Worm (Caenorhabditis elegans): ENCODE data around the gene agl-1.

Gene agl-1

ce11 chrII:14361719-14362118 lies 3.8 kb upstream of the agl-1 start, which contains the start of gene tebp-1:
Gene tebp-1 (plus strand): TSS chrII:14362019.
- TF ChIP-seq hlh-11 (tag; optimal IDR thresholded peaks at IDR 0.05) = no peak
- no peak for TF ChIP-seq spr-1 (tag; optimal IDR thresholded peaks at IDR 0.05)
- no peak for TF ChIP-seq tra-1 (GFP tag; IDR thresholded peaks at IDR 0.05)
- TF ChIP-seq ceh-28 (tag; optimal IDR thresholded peaks at IDR 0.05) = no peak
- no peak for TF ChIP-seq ceh-62 (tag; optimal IDR thresholded peaks at IDR 0.05)
- TF ChIP-seq lin-39 (tag; optimal IDR thresholded peaks at IDR 0.05) = no peak
- TF ChIP-seq D1046.2 (GFP tag; IDR thresholded peaks at IDR 0.05) = no peak
- TF ChIP-seq Y105C5A.15 (GFP tag; IDR thresholded peaks at IDR 0.05) = no peak
- TF ChIP-seq sdz-12 (GFP tag; optimal IDR thresholded peaks at IDR 0.05) = no peak
- no peak for TF ChIP-seq php-3 (GFP tag; IDR thresholded peaks at IDR 0.05)

ce11 chrII:14360675-14361074 lies 2.8 kb upstream of the agl-1 start:
- TF ChIP-seq nhr-10 (tag; optimal IDR thresholded peaks at IDR 0.05) (no peak), nhr-41 (GFP tag; IDR thresholded peaks at IDR 0.05) (no peak), nhr-11 (tag; optimal IDR thresholded peaks at IDR 0.05) (no peak), D1046.2 (GFP tag; IDR thresholded peaks at IDR 0.05) (0 out of 2 replicates have a peak, but pooled peaks have one; percentile 33), Y48G9A.11 (GFP tag; IDR thresholded peaks at IDR 0.05) (no peak), nhr-102 (tag; optimal IDR thresholded peaks at IDR 0.05) (no peak), fkh-10 (GFP tag; optimal IDR thresholded peaks at IDR 0.05) (no peak), nhr-42 (GFP tag; IDR thresholded peaks at IDR 0.05) (0 out of 2 replicates have a peak, but pooled peaks have one; percentile 4), ZK337.2 (GFP tag; IDR thresholded peaks at IDR 0.05) (no peak), egl-43 (GFP tag; IDR thresholded peaks at IDR 0.05) (0 out of 2 replicates have a peak, but pooled peaks have one; percentile 27), set-16 (GFP tag; IDR thresholded peaks at IDR 0.05) (peak; percentile 53; the same call in 1 of the 2 replicates)

- TF ChIP-seq rbr-2 (tag; optimal IDR thresholded peaks at IDR 0.05) (no peak), lim-7 (GFP tag; IDR thresholded peaks at IDR 0.05) (no peak), ceh-20 (GFP tag; IDR thresholded peaks at IDR 0.05) (no peak), jun-1 (tag; optimal IDR thresholded peaks at IDR 0.05) (no peak), cey-2 (tag; optimal IDR thresholded peaks at IDR 0.05; ENCODE audit: borderline replicate concordance, insufficient read depth) (no peak), unc-62 (GFP tag; optimal IDR thresholded peaks at IDR 0.05 in 1 of 2) (peak in 1 of 2 experiments; percentile 77), unc-62 (tag; optimal IDR thresholded peaks at IDR 0.05) (no peak), dve-1 (tag; optimal IDR thresholded peaks at IDR 0.05; ENCODE audit: insufficient read depth) (no peak), vab-7 (GFP tag; IDR thresholded peaks at IDR 0.05) (no peak), lin-38 (GFP tag; IDR thresholded peaks at IDR 0.05) (no peak), Y48G9A.11 (GFP tag; IDR thresholded peaks at IDR 0.05) (no peak), ztf-11 (tag; optimal IDR thresholded peaks at IDR 0.05) (no peak), aha-1 (tag) (peak; percentile 83), gei-8 (GFP tag; optimal IDR thresholded peaks at IDR 0.05) (no peak), daf-19 (GFP tag; conservative IDR thresholded peaks at IDR 0.05) (no peak), dmd-9 (GFP tag; IDR thresholded peaks at IDR 0.05) (no peak)
Observed at ce11 chrII:14359007-14359406, 1.1 kb upstream of the agl-1 start.

- no peak for TF ChIP-seq F44E2.7 (GFP tag; IDR thresholded peaks at IDR 0.05)
- no peak for TF ChIP-seq Y105C5A.15 (GFP tag; IDR thresholded peaks at IDR 0.05)
- peak; percentile 94 for TF ChIP-seq aha-1 (tag)
- 0 out of 2 replicates have a peak, but pooled peaks have one; percentile 7 for TF ChIP-seq dmd-8 (GFP tag; IDR thresholded peaks at IDR 0.05)
- no peak for TF ChIP-seq ama-1 (optimal IDR thresholded peaks at IDR 0.05)
- TF ChIP-seq Y75B8A.6 (GFP tag; IDR thresholded peaks at IDR 0.05) = no peak
- TF ChIP-seq nhr-28 (tag; optimal IDR thresholded peaks at IDR 0.05) = no peak
- TF ChIP-seq ces-1 (GFP tag; optimal IDR thresholded peaks at IDR 0.05) = no peak
- TF ChIP-seq gei-8 (GFP tag; optimal IDR thresholded peaks at IDR 0.05) = no peak
- no peak for TF ChIP-seq daf-12 (tag; optimal IDR thresholded peaks at IDR 0.05)
- TF ChIP-seq set-16 (GFP tag; IDR thresholded peaks at IDR 0.05) = peak; percentile 36; the same call in 1 of the 2 replicates
- no peak for TF ChIP-seq ZK546.5 (tag; optimal IDR thresholded peaks at IDR 0.05)
- TF ChIP-seq duxl-1 (tag; optimal IDR thresholded peaks at IDR 0.05; ENCODE audit: poor library complexity) = no peak
- TF ChIP-seq aly-2 (tag; optimal IDR thresholded peaks at IDR 0.05) = no peak
- TF ChIP-seq zip-2 (tag; optimal IDR thresholded peaks at IDR 0.05) = no peak
Observed at ce11 chrII:14351352-14351751, 6.6 kb downstream of the agl-1 start.

All from whole organism, L4 larva.